Worm (Caenorhabditis elegans): ENCODE results near the gene unc-18.
A peak's percentile ranks its signal among the peaks of the same experiment; 100 is the strongest.
"Not testable (repeated sequence)": the region's sequence is repeated elsewhere in the genome, so short reads cannot be mapped to it uniquely, and the experiment has no call there.

Gene unc-18

DNA sequence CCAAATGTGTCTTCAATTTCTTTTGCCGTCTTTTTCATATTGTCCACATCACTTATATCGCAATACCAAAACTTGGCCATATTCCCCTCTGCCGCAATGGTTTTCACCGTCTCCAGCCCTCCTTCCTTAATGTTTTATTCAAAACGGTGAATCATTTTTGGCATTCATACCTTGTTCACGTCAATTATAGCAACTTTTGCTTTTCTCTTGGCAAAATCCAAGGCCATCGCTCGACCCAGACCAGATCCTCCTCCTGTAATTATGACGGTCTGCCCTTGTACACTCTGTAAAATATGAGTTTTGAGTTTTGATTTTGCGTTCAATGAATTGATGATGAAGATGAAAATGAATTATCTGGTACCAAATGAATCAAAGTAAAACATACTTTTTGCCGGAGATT is 18.3 kb upstream of the unc-18 start (continued):
- TF ChIP-seq atf-7 (tag; optimal IDR thresholded peaks at IDR 0.05): no peak
- TF ChIP-seq nhr-120 (GFP tag; IDR thresholded peaks at IDR 0.05): no peak
- TF ChIP-seq lin-26 (GFP tag; IDR thresholded peaks at IDR 0.05): no peak

DNA sequence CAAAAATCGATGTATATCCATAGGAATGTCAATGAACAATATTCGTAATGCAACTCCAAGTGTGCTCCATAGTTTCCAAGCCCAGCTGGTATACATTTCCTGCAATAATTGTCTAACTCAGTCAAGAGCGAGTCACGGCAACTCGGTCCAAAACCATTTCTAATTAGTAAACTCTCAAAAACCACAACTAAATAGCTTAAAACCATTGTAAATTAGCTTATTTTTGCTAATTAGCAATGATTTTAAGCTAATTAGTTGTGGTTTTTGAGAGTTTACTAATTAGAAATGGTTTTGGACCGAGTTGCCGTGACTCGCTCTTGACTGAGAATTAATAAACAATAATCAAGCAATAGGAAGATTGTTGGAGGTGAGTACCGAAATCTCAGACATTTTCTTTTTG is 17.9 kb upstream of the unc-18 start, which contains the start of gene dhs-29:
dhs-29 (minus strand) TSS at position 101 of the 400 bp plus-strand sequence.
- not testable (repeated sequence) for TF ChIP-seq somi-1 (GFP tag; optimal IDR thresholded peaks at IDR 0.05); zim-3 (tag; optimal IDR thresholded peaks at IDR 0.05); rec-8 (tag; optimal IDR thresholded peaks at IDR 0.05)

DNA sequence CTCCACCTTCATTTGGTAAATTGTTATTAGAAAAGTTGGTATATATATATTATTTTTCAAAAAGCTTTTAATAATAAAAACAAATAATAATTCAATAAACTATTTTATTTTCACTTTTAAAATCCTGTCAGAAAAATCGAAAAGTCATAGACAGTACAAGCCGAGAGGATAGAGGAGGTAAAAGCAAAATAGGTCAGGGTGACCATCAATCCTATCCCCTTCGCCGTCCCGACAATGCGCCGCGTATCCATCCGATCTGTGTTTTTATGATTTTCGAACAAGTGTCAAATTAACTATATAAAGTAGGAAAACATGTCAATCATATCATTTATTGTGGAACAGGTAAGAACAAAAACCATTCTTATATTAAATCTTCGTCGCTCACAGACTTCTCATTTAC is 17.3 kb upstream of the unc-18 start:
- TF ChIP-seq atf-7 (tag; optimal IDR thresholded peaks at IDR 0.05): no peak
- TF ChIP-seq lsl-1 (GFP tag; optimal IDR thresholded peaks at IDR 0.05): no peak
- no peak for TF ChIP-seq madf-6 (GFP tag; IDR thresholded peaks at IDR 0.05)
- no peak for TF ChIP-seq snpc-3.4 (tag; optimal IDR thresholded peaks at IDR 0.05)
- no peak for TF ChIP-seq lin-40 (tag; optimal IDR thresholded peaks at IDR 0.05)
- TF ChIP-seq nhr-90 (tag; optimal IDR thresholded peaks at IDR 0.05): no peak
- TF ChIP-seq zim-3 (tag; optimal IDR thresholded peaks at IDR 0.05): no peak
- TF ChIP-seq mes-4 (tag; optimal IDR thresholded peaks at IDR 0.05): no peak
- no peak for TF ChIP-seq akir-1 (GFP tag; optimal IDR thresholded peaks at IDR 0.05)
- no peak for TF ChIP-seq unc-62 (GFP tag; optimal IDR thresholded peaks at IDR 0.05)
- TF ChIP-seq F57A8.1 (GFP tag; optimal IDR thresholded peaks at IDR 0.05): no peak
- no peak for TF ChIP-seq rcor-1 (GFP tag; IDR thresholded peaks at IDR 0.05)
- TF ChIP-seq F57C9.4 (tag; optimal IDR thresholded peaks at IDR 0.05): no peak

DNA sequence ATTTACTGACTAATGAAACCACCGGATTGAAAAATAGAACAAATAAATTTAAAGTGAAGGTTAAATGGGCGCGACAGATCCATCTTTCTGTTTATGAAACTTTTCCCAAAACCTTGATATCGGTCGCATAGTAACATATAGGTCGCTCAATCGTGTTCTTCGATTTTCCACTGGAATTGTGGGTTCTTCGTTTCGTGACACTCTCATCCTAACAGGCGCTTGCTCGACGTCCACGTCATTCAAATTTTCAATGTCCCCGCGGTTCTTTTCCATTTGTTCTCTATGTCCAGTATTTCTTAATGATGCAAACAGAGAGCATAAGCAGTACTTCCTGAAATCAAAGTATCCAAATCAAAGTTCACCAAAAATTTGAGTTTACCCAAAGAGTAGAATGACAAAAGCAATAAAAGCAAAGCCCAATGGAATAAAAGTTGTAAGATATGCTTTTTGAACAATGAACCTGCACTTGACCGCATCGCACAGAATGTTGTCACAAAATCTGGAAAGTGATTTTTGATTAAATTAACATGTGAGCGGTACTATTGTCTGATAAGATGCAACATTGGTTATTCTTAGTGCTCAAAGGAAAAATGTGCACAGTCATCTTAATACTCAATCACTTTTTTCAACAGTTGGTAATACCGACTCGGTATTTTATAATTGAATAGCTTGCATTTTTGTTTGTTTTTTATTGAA is 15.2 kb upstream of the unc-18 start, which contains the start of gene F27D9.13:
F27D9.13 (minus strand) TSS at position 51 of the 696 bp plus-strand sequence.
- TF ChIP-seq lir-1 (GFP tag; conservative IDR thresholded peaks at IDR 0.05): no peak
- peak; percentile 37 for TF ChIP-seq nhr-80 (tag; optimal IDR thresholded peaks at IDR 0.05)
- TF ChIP-seq attf-3 (GFP tag; conservative IDR thresholded peaks at IDR 0.05): no peak

DNA sequence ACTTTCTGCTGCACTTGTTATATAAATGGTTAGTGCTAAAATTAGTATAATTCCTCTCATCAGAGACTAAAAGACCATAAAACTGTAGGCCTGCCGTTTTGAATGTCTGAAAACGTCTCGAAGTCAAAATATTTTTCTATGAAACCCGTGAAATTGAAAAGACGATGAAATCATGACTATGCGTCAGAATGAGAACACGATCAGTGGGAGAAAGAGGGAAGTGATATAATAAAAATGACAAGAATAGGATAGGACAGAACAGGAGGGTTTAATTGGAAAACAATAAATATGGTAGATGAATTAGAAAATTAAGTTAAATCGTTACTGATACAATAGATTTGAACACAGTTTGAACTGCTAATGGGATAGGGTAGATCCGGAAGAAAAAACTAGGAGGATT is 12.0 kb upstream of the unc-18 start, which contains the start of gene F27D9.7:
F27D9.7 (minus strand) TSS at position 101 of the 400 bp plus-strand sequence.
- TF ChIP-seq ets-4 (GFP tag; optimal IDR thresholded peaks at IDR 0.05) (no peak), nfya-1 (tag; optimal IDR thresholded peaks at IDR 0.05; ENCODE audit: borderline replicate concordance, insufficient read depth) (no peak), hrde-1 (tag; optimal IDR thresholded peaks at IDR 0.05; ENCODE audit: borderline replicate concordance) (no peak), B0336.3 (GFP tag; IDR thresholded peaks at IDR 0.05) (no peak), sptf-2 (GFP tag; optimal IDR thresholded peaks at IDR 0.05) (no peak), hlh-26 (GFP tag; conservative IDR thresholded peaks at IDR 0.05) (no peak), madf-3 (GFP tag; IDR thresholded peaks at IDR 0.05) (no peak), let-526 (GFP tag; IDR thresholded peaks at IDR 0.05) (no peak), ceh-40 (GFP tag; IDR thresholded peaks at IDR 0.05) (no peak), snpc-1.3 (tag; optimal IDR thresholded peaks at IDR 0.05; ENCODE audit: insufficient read depth) (no peak), T07F8.4 (tag; optimal IDR thresholded peaks at IDR 0.05) (no peak), ama-1 (optimal IDR thresholded peaks at IDR 0.05) (no peak), ama-1 (GFP tag; optimal IDR thresholded peaks at IDR 0.05) (no peak), somi-1 (GFP tag; optimal IDR thresholded peaks at IDR 0.05) (no peak), dpl-1 (GFP tag; optimal IDR thresholded peaks at IDR 0.05) (no peak)
